Worm (Caenorhabditis elegans): ENCODE measurements around the gene F54F2.14.

DNA sequence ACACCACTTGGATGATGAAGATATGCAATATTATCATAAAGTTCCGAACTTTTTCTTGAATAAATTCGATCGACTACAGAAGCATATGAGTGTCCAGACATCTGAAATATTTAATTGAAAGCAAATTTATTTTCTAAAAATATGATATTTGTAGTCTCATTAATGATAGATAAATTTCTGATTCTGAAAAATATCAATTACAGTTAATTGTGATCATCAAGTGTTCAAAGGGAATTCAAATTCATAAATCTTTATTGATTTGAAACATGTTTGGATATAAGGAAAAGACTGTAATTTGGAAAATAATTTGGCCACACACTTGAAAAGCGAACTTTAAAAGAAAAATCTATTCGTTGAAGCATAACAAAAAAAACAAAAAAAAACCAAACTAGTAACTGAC lies 15.9 kb downstream of the F54F2.14 start, which contains the start of gene F54F2.7:
- no peak for TF ChIP-seq lir-3 (tag; optimal IDR thresholded peaks at IDR 0.05)
- no peak for TF ChIP-seq dve-1 (tag; optimal IDR thresholded peaks at IDR 0.05; ENCODE audit: insufficient read depth)
- TF ChIP-seq D1046.2 (GFP tag; IDR thresholded peaks at IDR 0.05), result no peak
- TF ChIP-seq tag-97 (GFP tag; IDR thresholded peaks at IDR 0.05), result no peak
- no peak for TF ChIP-seq nhr-11 (tag; optimal IDR thresholded peaks at IDR 0.05)
